Worm (Caenorhabditis elegans) whole organism, dauer: ENCODE data around the gene grd-4.

Experiments
- unc-62 ChIP-seq: sonication (generic microtip); optimal IDR thresholded peaks from 2 replicates; lab custom pipeline; 2017; ENCODE audit warnings: missing biosample characterization, missing genetic modification reagents, missing genetic modification characterization

Gene grd-4

ce11 chrX:8545971-8546442 lies 45.0 kb downstream of the grd-4 start, which contains the start of gene sdha-1:
Gene sdha-1, minus strand, starts transcription at chrX:8546021.
- no peak for TF ChIP-seq unc-62

ce11 chrX:8549026-8549425 lies 48.0 kb downstream of the grd-4 start, which contains the start of gene D2021.4:
Gene D2021.4, minus strand, starts transcription at chrX:8549073.
- no peak for TF ChIP-seq unc-62

- no peak for TF ChIP-seq unc-62
Measured at ce11 chrX:8550099-8550498, 49.1 kb downstream of the grd-4 start.
